Worm (Caenorhabditis elegans) whole organism, L2 larva: ENCODE data around the gene grl-25.

Experiments used
- C34F6.9 ChIP-seq: fragments of 150-350 bp; optimal IDR thresholded peaks from 2 replicates; lab custom pipeline; 2014; ENCODE audit warnings: missing biosample characterization, missing genetic modification characterization
- F13H6.1 ChIP-seq: sonication (generic microtip); optimal IDR thresholded peaks from 2 replicates; lab custom pipeline; 2016; ENCODE audit warnings: missing genetic modification characterization, missing compliant biosample characterization
- R02D3.7 ChIP-seq: fragments of 150-350 bp; optimal IDR thresholded peaks from 2 replicates; lab custom pipeline; 2014; ENCODE audit warnings: missing biosample characterization, missing genetic modification characterization
- Y55F3AM.14 ChIP-seq: fragments of 200-800 bp; sonication (Bioruptor generic); optimal IDR thresholded peaks from 2 replicates; lab custom pipeline; 2018; ENCODE audit warnings: mild to moderate bottlenecking, missing genetic modification characterization, missing compliant biosample characterization
- ZK546.5 ChIP-seq: sonication (generic microtip); optimal IDR thresholded peaks from 2 replicates; lab custom pipeline; 2017; ENCODE audit warnings: missing biosample characterization, missing genetic modification characterization
- alr-1 ChIP-seq: fragments of 150-350 bp; optimal IDR thresholded peaks from 2 replicates; lab custom pipeline; 2014; ENCODE audit warnings: missing biosample characterization, missing genetic modification characterization
- aly-2 ChIP-seq: fragments of 150-350 bp; optimal IDR thresholded peaks from 2 replicates; lab custom pipeline; 2014; ENCODE audit warnings: missing biosample characterization, missing genetic modification characterization
- ama-1 ChIP-seq: fragments of 150-350 bp; optimal IDR thresholded peaks from 2 replicates; lab custom pipeline; 2018; ENCODE audit warnings: inconsistent platforms
- blmp-1 ChIP-seq: sonication (generic microtip); optimal IDR thresholded peaks from 2 replicates; lab custom pipeline; 2017; ENCODE audit warnings: missing genetic modification characterization, mild to moderate bottlenecking, missing compliant biosample characterization, antibody characterized with exemption, moderate library complexity; ENCODE audit not compliant: insufficient read depth
- ceh-16 ChIP-seq: fragments of 150-350 bp; optimal IDR thresholded peaks from 2 replicates; lab custom pipeline; 2014; ENCODE audit warnings: missing biosample characterization, missing genetic modification characterization
- ceh-82 ChIP-seq: fragments of 150-350 bp; optimal IDR thresholded peaks from 2 replicates; lab custom pipeline; 2014; ENCODE audit warnings: missing biosample characterization, missing genetic modification characterization
- crh-2 ChIP-seq: sonication (generic microtip); optimal IDR thresholded peaks from 2 replicates; lab custom pipeline; 2017; ENCODE audit warnings: missing biosample characterization, missing genetic modification characterization
- dmd-4 ChIP-seq: sonication (generic microtip); optimal IDR thresholded peaks from 2 replicates; lab custom pipeline; 2017; ENCODE audit warnings: missing biosample characterization, missing genetic modification characterization
- egl-27 ChIP-seq: sonication (generic microtip); optimal IDR thresholded peaks from 3 replicates; lab custom pipeline; 2017; ENCODE audit warnings: missing biosample characterization, missing genetic modification reagents, missing genetic modification characterization
- elt-1 ChIP-seq: fragments of 150-350 bp; optimal IDR thresholded peaks from 2 replicates; lab custom pipeline; 2014; ENCODE audit warnings: missing biosample characterization, missing genetic modification characterization
- elt-3 ChIP-seq: sonication (generic microtip); optimal IDR thresholded peaks from 2 replicates; lab custom pipeline; 2017; ENCODE audit warnings: missing biosample characterization, missing genetic modification characterization
- fos-1 ChIP-seq: fragments of 150-350 bp; optimal IDR thresholded peaks from 2 replicates; lab custom pipeline; 2014; ENCODE audit warnings: missing biosample characterization, missing genetic modification characterization
- gmeb-1 ChIP-seq: fragments of 150-350 bp; optimal IDR thresholded peaks from 2 replicates; lab custom pipeline; 2014; ENCODE audit warnings: missing biosample characterization, missing genetic modification characterization
- lin-11 ChIP-seq: fragments of 150-350 bp; sonication (generic microtip); optimal IDR thresholded peaks from 2 replicates; lab custom pipeline; 2014; ENCODE audit warnings: missing biosample characterization, missing genetic modification characterization, inconsistent platforms, mixed read lengths
- lin-13 ChIP-seq: fragments of 150-350 bp; optimal IDR thresholded peaks from 2 replicates; lab custom pipeline; 2014; ENCODE audit warnings: missing biosample characterization, missing genetic modification reagents, missing genetic modification characterization
- lin-39 ChIP-seq: fragments of 150-350 bp; optimal IDR thresholded peaks from 2 replicates; lab custom pipeline; 2014; ENCODE audit warnings: missing biosample characterization, missing genetic modification reagents, missing genetic modification characterization
- lsy-2 ChIP-seq, 2 experiments: fragments of 150-350 bp in 1 of 2; sonication (generic microtip) in 1 of 2; optimal IDR thresholded peaks; 2 replicates each; lab custom pipeline; 2014 to 2017; ENCODE audit warnings: missing biosample characterization in 2 of 2, missing genetic modification characterization in 2 of 2
- mab-5 ChIP-seq: fragments of 150-350 bp; optimal IDR thresholded peaks from 2 replicates; lab custom pipeline; 2014; ENCODE audit warnings: missing biosample characterization, missing genetic modification characterization
- mbf-1 ChIP-seq: sonication (generic microtip); optimal IDR thresholded peaks from 2 replicates; lab custom pipeline; 2017; ENCODE audit warnings: missing biosample characterization, missing genetic modification characterization
- mdl-1 ChIP-seq, 2 experiments: fragments of 150-350 bp in 1 of 2; sonication (generic microtip) in 1 of 2; optimal IDR thresholded peaks; 2 replicates each; lab custom pipeline; 2017; ENCODE audit warnings: missing biosample characterization in 2 of 2, missing genetic modification characterization in 2 of 2
- nhr-10 ChIP-seq: sonication (generic microtip); optimal IDR thresholded peaks from 2 replicates; lab custom pipeline; 2017; ENCODE audit warnings: missing biosample characterization, missing genetic modification characterization
- nhr-11 ChIP-seq: fragments of 150-350 bp; optimal IDR thresholded peaks from 2 replicates; lab custom pipeline; 2014; ENCODE audit warnings: missing biosample characterization, missing genetic modification characterization
- nhr-12 ChIP-seq: fragments of 150-350 bp; optimal IDR thresholded peaks from 2 replicates; lab custom pipeline; 2014; ENCODE audit warnings: missing biosample characterization, missing genetic modification characterization
- nhr-129 ChIP-seq: fragments of 150-350 bp; optimal IDR thresholded peaks from 2 replicates; lab custom pipeline; 2014; ENCODE audit warnings: missing biosample characterization, missing genetic modification characterization
- nhr-21 ChIP-seq: fragments of 150-350 bp; optimal IDR thresholded peaks from 2 replicates; lab custom pipeline; 2014; ENCODE audit warnings: missing biosample characterization, missing genetic modification characterization
- nhr-23 ChIP-seq: fragments of 150-350 bp; optimal IDR thresholded peaks from 2 replicates; lab custom pipeline; 2014; ENCODE audit warnings: missing biosample characterization, missing genetic modification reagents, missing genetic modification characterization
- nhr-237 ChIP-seq: fragments of 150-350 bp; optimal IDR thresholded peaks from 2 replicates; lab custom pipeline; 2014; ENCODE audit warnings: missing biosample characterization, missing genetic modification characterization
- nhr-25 ChIP-seq: fragments of 150-350 bp; sonication (generic microtip); optimal IDR thresholded peaks from 3 replicates; lab custom pipeline; 2014; ENCODE audit warnings: missing biosample characterization, missing genetic modification characterization
- nhr-6 ChIP-seq: fragments of 150-350 bp; optimal IDR thresholded peaks from 2 replicates; lab custom pipeline; 2014; ENCODE audit warnings: missing biosample characterization, missing genetic modification characterization
- nhr-77 ChIP-seq: fragments of 150-350 bp; optimal IDR thresholded peaks from 2 replicates; lab custom pipeline; 2014; ENCODE audit warnings: missing biosample characterization, missing genetic modification characterization
- peb-1 ChIP-seq: fragments of 150-350 bp; optimal IDR thresholded peaks from 2 replicates; lab custom pipeline; 2014; ENCODE audit warnings: missing biosample characterization, missing genetic modification characterization
- sem-4 ChIP-seq: fragments of 150-350 bp; optimal IDR thresholded peaks from 2 replicates; lab custom pipeline; 2014; ENCODE audit warnings: missing biosample characterization, missing genetic modification reagents, missing genetic modification characterization
- skn-1 ChIP-seq: sonication (generic microtip); optimal IDR thresholded peaks from 2 replicates; lab custom pipeline; 2017; ENCODE audit warnings: missing biosample characterization, missing genetic modification characterization
- sma-3 ChIP-seq: sonication (generic microtip); optimal IDR thresholded peaks from 2 replicates; lab custom pipeline; 2016; ENCODE audit warnings: missing genetic modification reagents, missing genetic modification characterization, missing compliant biosample characterization
- sma-9 ChIP-seq, 2 experiments: fragments of 150-350 bp in 1 of 2; sonication (generic microtip) in 1 of 2; optimal IDR thresholded peaks; 2 replicates each; lab custom pipeline; 2014 to 2016; ENCODE audit warnings: missing genetic modification characterization in 2 of 2, mild to moderate bottlenecking in 1 of 2, missing biosample characterization in 1 of 2, missing compliant biosample characterization in 1 of 2, missing genetic modification reagents in 1 of 2, moderate library complexity in 1 of 2
- snpc-4 ChIP-seq: fragments of 150-350 bp; optimal IDR thresholded peaks from 2 replicates; lab custom pipeline; 2014; ENCODE audit warnings: missing biosample characterization, missing genetic modification characterization
- unc-39 ChIP-seq: fragments of 150-350 bp; optimal IDR thresholded peaks from 2 replicates; lab custom pipeline; 2014; ENCODE audit warnings: missing biosample characterization, missing genetic modification characterization
- unc-55 ChIP-seq: fragments of 150-350 bp; sonication (generic microtip); optimal IDR thresholded peaks from 3 replicates; lab custom pipeline; 2014; ENCODE audit warnings: missing biosample characterization, missing genetic modification reagents, missing genetic modification characterization
- unc-62 ChIP-seq: fragments of 150-350 bp; optimal IDR thresholded peaks from 2 replicates; lab custom pipeline; 2014; ENCODE audit warnings: missing biosample characterization, missing genetic modification reagents, missing genetic modification characterization
- zag-1 ChIP-seq: fragments of 150-350 bp; optimal IDR thresholded peaks from 2 replicates; lab custom pipeline; 2014; ENCODE audit warnings: missing biosample characterization, missing genetic modification characterization
- ztf-1 ChIP-seq: fragments of 200-800 bp; sonication (Bioruptor generic); conservative IDR thresholded peaks from 2 replicates; pipeline ENCODE4 v1.3.6; 2022; ENCODE audit warnings: missing genetic modification characterization, missing compliant biosample characterization
- ztf-11 ChIP-seq: sonication (generic microtip); optimal IDR thresholded peaks from 2 replicates; lab custom pipeline; 2017; ENCODE audit warnings: missing biosample characterization, missing genetic modification characterization
- ztf-4 ChIP-seq: fragments of 150-350 bp; optimal IDR thresholded peaks from 2 replicates; lab custom pipeline; 2014; ENCODE audit warnings: missing biosample characterization, missing genetic modification characterization

Gene grl-25

DNA sequence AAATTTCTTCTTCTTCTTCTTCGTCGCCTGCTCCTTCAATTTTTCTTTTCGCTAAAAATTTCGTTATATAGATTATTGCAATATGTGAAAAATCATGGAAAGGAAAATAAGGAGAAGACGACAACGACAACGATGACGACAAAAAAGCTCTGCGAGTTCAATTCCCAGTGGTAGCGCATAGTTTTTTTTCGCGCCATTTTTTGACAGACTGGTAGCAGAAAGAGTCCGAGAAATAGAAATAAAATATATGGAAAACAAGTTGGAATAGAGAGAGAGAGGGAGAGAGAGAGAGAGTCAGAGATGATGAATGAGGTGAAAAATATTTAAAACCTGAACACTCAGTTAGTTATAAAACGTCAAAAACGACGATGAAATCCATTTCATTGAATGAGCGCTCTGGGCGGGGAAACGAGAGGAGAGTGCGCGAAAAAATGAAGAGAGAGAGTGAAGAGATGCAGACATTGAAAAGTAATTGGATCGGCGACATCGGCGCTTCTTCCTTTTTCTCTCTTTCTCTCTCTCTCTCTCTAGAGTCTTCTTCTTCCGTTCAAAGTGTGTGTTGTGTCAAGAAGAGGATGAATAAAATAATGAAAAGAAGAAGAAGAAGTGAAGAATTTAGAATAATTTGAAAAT is 19.9 kb downstream of the grl-25 start, which contains the start of gene pde-2:
pde-2 (minus strand) TSS at position 51 of the 633 bp plus-strand sequence.
- TF ChIP-seq blmp-1 (tag; lab: Kevin White, UChicago) (no peak), ama-1 (lab: Kevin White, UChicago) (no peak), lin-13 (GFP tag; lab: Kevin White, UChicago) (peak; percentile 11), ceh-82 (tag; lab: Kevin White, UChicago) (no peak), crh-2 (peak; percentile 77), nhr-129 (peak; percentile 74), gmeb-1 (no peak), aly-2 (tag; lab: Kevin White, UChicago) (no peak), lsy-2 (tag; optimal IDR thresholded peaks at IDR 0.05; lab: Kevin White, UChicago) (peak in 1 of 2 experiments; percentile 69), skn-1 (tag; lab: Kevin White, UChicago) (no peak), snpc-4 (tag; lab: Kevin White, UChicago) (peak; percentile 61), nhr-237 (no peak), ZK546.5 (tag; lab: Kevin White, UChicago) (no peak), nhr-10 (no peak), Y55F3AM.14 (GFP tag; lab: Kevin White, UChicago) (peak; percentile 12), nhr-77 (no peak), sem-4 (peak; percentile 76), dmd-4 (tag; lab: Kevin White, UChicago) (no peak), zag-1 (tag; lab: Kevin White, UChicago) (peak; percentile 75), unc-62 (GFP tag; lab: Kevin White, UChicago) (no peak), lin-11 (tag; lab: Kevin White, UChicago) (no peak), peb-1 (tag; lab: Kevin White, UChicago) (no peak), nhr-6 (tag; lab: Kevin White, UChicago) (peak; percentile 61), ztf-4 (tag; lab: Kevin White, UChicago) (peak; percentile 37), F13H6.1 (tag; lab: Kevin White, UChicago) (peak; percentile 68), lin-39 (no peak), mdl-1 (tag; optimal IDR thresholded peaks at IDR 0.05; lab: Kevin White, UChicago) (peak in 1 of 2 experiments; percentile 16), nhr-12 (no peak), R02D3.7 (tag; lab: Kevin White, UChicago) (no peak), C34F6.9 (tag; lab: Kevin White, UChicago) (peak; percentile 81), unc-39 (tag; lab: Kevin White, UChicago) (no peak), fos-1 (tag; lab: Kevin White, UChicago) (peak; percentile 36), mab-5 (tag; lab: Kevin White, UChicago) (no peak), nhr-21 (no peak), unc-55 (GFP tag; lab: Kevin White, UChicago) (peak; percentile 50), nhr-25 (tag; lab: Kevin White, UChicago) (peak; percentile 38), elt-1 (tag; lab: Kevin White, UChicago) (no peak), nhr-11 (tag; lab: Kevin White, UChicago) (no peak), sma-3 (GFP tag; lab: Kevin White, UChicago) (peak; percentile 6), mbf-1 (no peak), sma-9 (GFP tag; optimal IDR thresholded peaks at IDR 0.05; lab: Kevin White, UChicago) (peak; percentile 74), sma-9 (tag; optimal IDR thresholded peaks at IDR 0.05; lab: Kevin White, UChicago) (no peak), ceh-16 (tag; lab: Kevin White, UChicago) (no peak), ztf-11 (tag; lab: Kevin White, UChicago) (no peak), egl-27 (tag; lab: Kevin White, UChicago) (no peak), alr-1 (tag; lab: Kevin White, UChicago) (no peak), elt-3 (tag; lab: Kevin White, UChicago) (no peak), nhr-23 (tag; lab: Kevin White, UChicago) (no peak), ztf-1 (GFP tag; lab: Robert Waterston, UW) (no peak)
